Worm (Caenorhabditis elegans): ENCODE results near the gene abu-13.

DNA sequence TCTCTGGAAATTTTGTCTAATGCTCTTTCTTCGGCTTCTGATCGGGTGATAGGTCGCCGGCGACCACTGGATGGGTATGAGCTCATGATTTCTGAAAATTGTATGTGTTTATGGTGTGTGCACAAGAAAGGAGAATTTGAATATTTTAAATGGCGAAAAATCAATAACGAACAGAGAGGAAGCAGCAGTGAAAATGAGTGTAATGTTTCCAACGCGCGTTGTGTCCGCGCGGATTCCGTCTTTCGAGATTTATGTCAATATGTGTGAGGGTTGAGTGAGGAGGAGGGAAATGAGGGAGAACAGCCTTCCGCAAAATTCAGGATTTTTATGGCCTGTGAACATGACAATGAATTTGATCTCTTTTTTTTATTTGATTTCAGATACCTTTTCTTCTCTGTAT lies 17.0 kb downstream of the abu-13 start, which contains the start of gene flap-1:
- no peak for TF ChIP-seq nhr-77 (tag; optimal IDR thresholded peaks at IDR 0.05)
- no peak for TF ChIP-seq fos-1 (tag; optimal IDR thresholded peaks at IDR 0.05)
- TF ChIP-seq pha-4 (tag; optimal IDR thresholded peaks at IDR 0.05) = no peak

All from whole organism, L3 larva.